Fruit fly (Drosophila melanogaster) Kc167 (cell line): ENCODE results near the gene dome.

Experiments
- Myc ChIP-seq: fragments of >200 bp; optimal IDR thresholded peaks from 2 replicates; lab custom pipeline; 2017; ENCODE audit warnings: missing external identifiers
- Sin3A ChIP-seq: fragments of >200 bp; optimal IDR thresholded peaks from 2 replicates; lab custom pipeline; 2018; ENCODE audit warnings: missing external identifiers
- h ChIP-seq: fragments of >200 bp; optimal IDR thresholded peaks from 3 replicates; lab custom pipeline; 2018; ENCODE audit warnings: missing external identifiers
- insv ChIP-seq: fragments of >200 bp; optimal IDR thresholded peaks from 3 replicates; lab custom pipeline; 2018; ENCODE audit warnings: missing external identifiers
- psq ChIP-seq: fragments of >200 bp; optimal IDR thresholded peaks from 2 replicates; lab custom pipeline; 2017; ENCODE audit warnings: missing external identifiers
- ttk ChIP-seq: sonication (Bioruptor generic); optimal IDR thresholded peaks from 2 replicates; lab custom pipeline; 2017; ENCODE audit warnings: missing external identifiers

dome gene

dm6 chrX:19683040-19683875 is at the start of gene dome, which contains the start of gene Ubqn:
TSS of gene dome (minus strand) at chrX:19683518.
TSS of gene Ubqn (plus strand) at chrX:19683808.
- TF ChIP-seq Myc (no peak), insv (lab: Kevin White, UChicago) (no peak), ttk (no peak), Sin3A (no peak), h (no peak), psq (lab: Kevin White, UChicago) (no peak)

- TF ChIP-seq ttk (no peak), Myc (no peak), h (no peak), psq (lab: Kevin White, UChicago) (no peak), insv (lab: Kevin White, UChicago) (no peak), Sin3A (no peak)
Measured at dm6 chrX:19730844-19731243, 47.5 kb upstream of the dome start, which contains the start of gene AP-1-2beta. TSS of gene AP-1-2beta (plus strand) at chrX:19731004.

- TF ChIP-seq psq (lab: Kevin White, UChicago): no peak
- TF ChIP-seq insv (lab: Kevin White, UChicago): no peak
- TF ChIP-seq ttk: no peak
Measured at dm6 chrX:19717988-19718973, 35.0 kb upstream of the dome start, which contains the start of gene CG12531. TSS of gene CG12531 (plus strand) at chrX:19718923.

- TF ChIP-seq ttk: no peak
- no peak for TF ChIP-seq insv (lab: Kevin White, UChicago)
- no peak for TF ChIP-seq Sin3A
Measured at dm6 chrX:19717041-19717440, 33.7 kb upstream of the dome start.

- TF ChIP-seq ttk (no peak), psq (lab: Kevin White, UChicago) (no peak), insv (lab: Kevin White, UChicago) (no peak), h (no peak), Myc (no peak), Sin3A (no peak)
Measured at dm6 chrX:19716325-19716917, 33.1 kb upstream of the dome start.

- TF ChIP-seq ttk (no peak), Myc (no peak)
Measured at dm6 chrX:19714816-19715215, 31.5 kb upstream of the dome start.

- no peak for TF ChIP-seq ttk
- TF ChIP-seq psq (lab: Kevin White, UChicago): no peak
- no peak for TF ChIP-seq Myc
- no peak for TF ChIP-seq insv (lab: Kevin White, UChicago)
- no peak for TF ChIP-seq h
- no peak for TF ChIP-seq Sin3A
Measured at dm6 chrX:19712898-19713627, 29.7 kb upstream of the dome start, which contains the start of gene meso18E. TSS of gene meso18E (minus strand) at chrX:19713045.

- no peak for TF ChIP-seq Sin3A
- no peak for TF ChIP-seq h
- TF ChIP-seq ttk: no peak
- TF ChIP-seq insv (lab: Kevin White, UChicago): no peak
- TF ChIP-seq Myc: no peak
- TF ChIP-seq psq (lab: Kevin White, UChicago): no peak
Measured at dm6 chrX:19711936-19712335, 28.6 kb upstream of the dome start.

- no peak for TF ChIP-seq psq (lab: Kevin White, UChicago)
- TF ChIP-seq h: no peak
- no peak for TF ChIP-seq insv (lab: Kevin White, UChicago)
- TF ChIP-seq ttk: no peak
- no peak for TF ChIP-seq Sin3A
- TF ChIP-seq Myc: no peak
Measured at dm6 chrX:19704083-19704482, 20.8 kb upstream of the dome start, which contains the start of the genes CG14230 and CG14232. TSS of gene CG14230 (plus strand) at chrX:19704176. TSS of gene CG14232 (minus strand) at chrX:19704259.

dm6 chrX:19701611-19702010 is 18.3 kb upstream of the dome start, which contains the start of gene Tcs4:
TSS of gene Tcs4 (minus strand) at chrX:19701755.
- no peak for TF ChIP-seq psq (lab: Kevin White, UChicago)
- TF ChIP-seq h: no peak
- no peak for TF ChIP-seq Sin3A
- no peak for TF ChIP-seq ttk

- TF ChIP-seq ttk: no peak
- TF ChIP-seq Sin3A: no peak
- TF ChIP-seq psq (lab: Kevin White, UChicago): no peak
- TF ChIP-seq Myc: no peak
- TF ChIP-seq h: no peak
- no peak for TF ChIP-seq insv (lab: Kevin White, UChicago)
Measured at dm6 chrX:19697255-19697877, 14.0 kb upstream of the dome start.

- TF ChIP-seq Myc (no peak), h (no peak), Sin3A (no peak), ttk (no peak)
Measured at dm6 chrX:19696845-19697244, 13.5 kb upstream of the dome start, which contains the start of gene Cdc42. TSS of gene Cdc42 (plus strand) at chrX:19697091.
